Worm (Caenorhabditis elegans): ENCODE measurements around the gene F13E9.13.
A peak's percentile ranks its signal among the peaks of the same experiment; 100 is the strongest.

F13E9.13 gene

DNA sequence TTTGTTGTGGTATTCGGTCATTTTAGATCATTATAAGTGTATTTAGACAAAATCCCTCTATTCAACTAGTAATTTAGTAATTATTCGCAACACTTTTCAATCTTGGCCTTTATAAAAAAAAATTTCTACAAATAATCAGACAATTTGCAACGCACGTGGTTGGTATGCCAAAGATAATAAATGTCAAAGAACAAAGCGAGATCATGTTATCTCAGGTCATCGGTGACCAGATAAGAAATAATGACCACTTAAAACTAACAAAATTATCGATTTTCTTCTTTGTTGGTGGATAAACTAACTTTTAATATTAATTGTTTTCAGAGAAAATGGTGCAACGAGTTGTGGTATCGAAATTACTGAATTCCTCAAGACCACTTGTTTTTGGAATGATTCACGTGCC, at the start of gene F13E9.13:
Gene F13E9.13 (plus strand): TSS at position 317 of the 400 bp plus-strand sequence.
- TF ChIP-seq nhr-11 (tag; optimal IDR thresholded peaks at IDR 0.05) (no peak), mef-2 (tag; optimal IDR thresholded peaks at IDR 0.05) (no peak), elt-3 (tag; optimal IDR thresholded peaks at IDR 0.05) (peak in 1 of 6 experiments; percentile 14), lin-15B (tag; optimal IDR thresholded peaks at IDR 0.05) (no peak), nhr-71 (tag; optimal IDR thresholded peaks at IDR 0.05) (no peak), hlh-4 (tag; optimal IDR thresholded peaks at IDR 0.05) (no peak), nhr-20 (tag; optimal IDR thresholded peaks at IDR 0.05) (peak; percentile 19), lin-35 (GFP tag; optimal IDR thresholded peaks at IDR 0.05) (no peak), sox-4 (tag; optimal IDR thresholded peaks at IDR 0.05) (no peak), elt-2 (tag; optimal IDR thresholded peaks at IDR 0.05) (peak; percentile 75)

DNA sequence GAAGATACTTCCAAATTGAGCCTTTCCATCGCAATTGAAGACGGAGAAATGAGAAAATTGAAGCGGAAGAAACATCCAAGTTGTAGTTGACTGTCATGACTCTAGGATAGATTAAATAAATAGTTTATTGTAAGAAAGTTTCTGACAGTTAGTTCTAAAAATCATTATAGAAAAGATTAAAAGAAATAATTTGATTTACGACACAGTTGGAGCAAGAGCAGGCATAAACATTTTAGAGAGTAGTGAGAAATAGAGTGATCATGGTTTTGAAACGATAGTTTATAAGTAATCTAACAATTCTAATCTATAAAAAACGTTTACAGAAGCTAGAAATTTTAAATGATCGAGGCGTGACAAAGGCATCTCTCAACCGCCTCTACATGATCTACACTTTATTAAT, 49.2 kb upstream of the F13E9.13 start, which contains the start of gene best-15:
Gene best-15 (minus strand): TSS at position 101 of the 400 bp plus-strand sequence.
- TF ChIP-seq unc-62 (GFP tag; optimal IDR thresholded peaks at IDR 0.05) (no peak), mdl-1 (tag; optimal IDR thresholded peaks at IDR 0.05) (no peak), xbp-1 (tag; optimal IDR thresholded peaks at IDR 0.05) (no peak), snu-23 (GFP tag; optimal IDR thresholded peaks at IDR 0.05) (no peak), fos-1 (tag; optimal IDR thresholded peaks at IDR 0.05) (no peak), mep-1 (tag; optimal IDR thresholded peaks at IDR 0.05) (no peak), sox-4 (tag; optimal IDR thresholded peaks at IDR 0.05) (no peak), aha-1 (tag; optimal IDR thresholded peaks at IDR 0.05) (no peak), lin-15B (tag; optimal IDR thresholded peaks at IDR 0.05) (no peak), jun-1 (tag; optimal IDR thresholded peaks at IDR 0.05) (no peak), aly-2 (tag; optimal IDR thresholded peaks at IDR 0.05) (no peak), fkh-10 (GFP tag; optimal IDR thresholded peaks at IDR 0.05) (no peak), unc-130 (tag; optimal IDR thresholded peaks at IDR 0.05) (no peak), nhr-90 (tag; optimal IDR thresholded peaks at IDR 0.05; ENCODE audit: poor library complexity) (no peak)

DNA sequence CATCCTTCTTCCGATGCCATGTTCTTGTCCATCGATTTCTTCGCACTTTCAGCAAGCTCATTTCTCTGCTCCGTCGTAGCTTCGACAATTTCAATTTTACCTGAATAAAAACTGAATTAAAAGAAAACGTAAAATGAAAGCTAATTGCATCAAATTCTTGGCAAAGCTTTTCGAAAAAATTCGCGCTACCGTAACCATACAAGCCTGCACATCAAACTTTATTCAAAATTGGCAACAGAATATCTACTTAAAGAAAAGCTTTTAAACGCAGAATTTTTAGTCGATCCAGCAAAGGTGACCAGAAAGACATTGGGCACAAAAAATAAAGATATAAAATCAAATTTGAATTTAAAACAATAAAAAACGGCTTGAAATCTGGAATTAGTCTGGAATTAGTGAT, 39.1 kb upstream of the F13E9.13 start:
- no peak for TF ChIP-seq ama-1 (optimal IDR thresholded peaks at IDR 0.05)
- TF ChIP-seq lin-15B (tag; optimal IDR thresholded peaks at IDR 0.05) = no peak
- no peak for TF ChIP-seq mab-9 (GFP tag; IDR thresholded peaks at IDR 0.05)
- TF ChIP-seq pax-3 (tag; optimal IDR thresholded peaks at IDR 0.05) = no peak
- TF ChIP-seq nhr-12 (tag; optimal IDR thresholded peaks at IDR 0.05) = no peak
- TF ChIP-seq lin-14 (GFP tag; optimal IDR thresholded peaks at IDR 0.05) = no peak
- TF ChIP-seq nhr-85 (tag) = no peak
- TF ChIP-seq mep-1 (tag; optimal IDR thresholded peaks at IDR 0.05) = no peak
- TF ChIP-seq pqm-1 (tag; optimal IDR thresholded peaks at IDR 0.05) = no peak
- TF ChIP-seq nhr-237 (tag; optimal IDR thresholded peaks at IDR 0.05) = no peak
- no peak for TF ChIP-seq nhr-28 (tag; optimal IDR thresholded peaks at IDR 0.05)
- TF ChIP-seq efl-1 (optimal IDR thresholded peaks at IDR 0.05) = no peak
- TF ChIP-seq efl-1 (GFP tag; optimal IDR thresholded peaks at IDR 0.05 in 1 of 2) = no peak
- no peak for TF ChIP-seq dsc-1 (tag; optimal IDR thresholded peaks at IDR 0.05)
- TF ChIP-seq ceh-88 (GFP tag; IDR thresholded peaks at IDR 0.05) = no peak
- TF ChIP-seq ets-5 (GFP tag; IDR thresholded peaks at IDR 0.05) = no peak
- no peak for TF ChIP-seq hlh-4 (tag; optimal IDR thresholded peaks at IDR 0.05)
- no peak for TF ChIP-seq mdl-1 (tag; optimal IDR thresholded peaks at IDR 0.05)

DNA sequence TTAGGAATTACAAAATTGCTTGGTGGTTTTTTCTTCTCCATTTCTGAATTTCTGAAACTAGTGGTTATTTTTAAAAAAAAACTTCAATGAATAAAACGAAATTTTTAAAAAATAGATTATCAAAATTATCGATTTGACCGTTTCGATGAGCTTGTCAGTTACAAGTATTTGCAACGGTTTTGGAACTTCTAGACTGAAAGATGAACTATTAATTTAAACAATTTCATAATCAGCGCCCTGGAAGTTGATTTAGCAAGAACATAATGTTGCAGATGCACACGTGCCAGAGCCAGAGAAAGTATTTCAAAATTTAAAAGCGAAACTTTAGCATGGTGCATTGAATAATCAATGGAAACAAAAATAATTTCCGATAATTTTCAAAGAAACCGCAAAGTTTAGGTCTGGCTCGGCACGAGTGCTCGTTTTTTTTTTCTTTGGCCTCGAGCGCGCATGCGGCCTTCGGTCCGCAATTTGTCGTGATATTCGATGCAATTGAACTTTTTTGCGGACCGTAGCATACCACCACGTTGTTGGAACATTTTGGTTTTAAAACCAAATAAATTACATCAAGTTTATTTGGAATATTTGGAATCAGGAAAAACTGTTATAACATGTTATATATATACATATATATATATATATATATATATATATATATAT, 38.5 kb upstream of the F13E9.13 start, which contains the start of gene T11G6.5:
Gene T11G6.5 (minus strand): TSS at position 51 of the 660 bp plus-strand sequence.
- TF ChIP-seq nhr-20 (tag; optimal IDR thresholded peaks at IDR 0.05) (peak; percentile 18), nhr-71 (tag; optimal IDR thresholded peaks at IDR 0.05) (peak; percentile 48), sup-37 (GFP tag; optimal IDR thresholded peaks at IDR 0.05) (no peak), rnt-1 (tag; optimal IDR thresholded peaks at IDR 0.05) (peak; percentile 49), ceh-8 (GFP tag; optimal IDR thresholded peaks at IDR 0.05) (no peak), unc-30 (tag; optimal IDR thresholded peaks at IDR 0.05) (no peak), mef-2 (tag; optimal IDR thresholded peaks at IDR 0.05) (no peak), swsn-7 (tag; optimal IDR thresholded peaks at IDR 0.05) (peak; percentile 16), hpl-2 (GFP tag; optimal IDR thresholded peaks at IDR 0.05) (no peak), skn-1 (tag; optimal IDR thresholded peaks at IDR 0.05) (peak; percentile 37), ceh-63 (GFP tag; optimal IDR thresholded peaks at IDR 0.05) (no peak), snpc-4 (tag; optimal IDR thresholded peaks at IDR 0.05) (peak; percentile 6), pag-3 (tag; optimal IDR thresholded peaks at IDR 0.05; ENCODE audit: borderline replicate concordance, insufficient read depth) (no peak), hlh-4 (tag; optimal IDR thresholded peaks at IDR 0.05) (no peak), lsy-2 (tag; optimal IDR thresholded peaks at IDR 0.05) (peak; percentile 87 to 97), pax-3 (tag; optimal IDR thresholded peaks at IDR 0.05) (no peak), unc-62 (GFP tag; optimal IDR thresholded peaks at IDR 0.05) (no peak), nhr-47 (tag; optimal IDR thresholded peaks at IDR 0.05) (peak; percentile 10), C04F5.9 (tag; optimal IDR thresholded peaks at IDR 0.05) (no peak)
